Fruit fly (Drosophila melanogaster): ENCODE results near the gene Pgant6.
A peak's percentile ranks its signal among the peaks of the same experiment; 100 is the strongest.

Gene Pgant6

dm6 chr3L:2765013-2765738 is 16.9 kb upstream of the Pgant6 start (continued):
- TF ChIP-seq CG31224 (GFP tag; IDR thresholded peaks at IDR 0.05) = no peak
- TF ChIP-seq CG7357 (GFP tag; IDR thresholded peaks at IDR 0.05) = no peak
- no peak for TF ChIP-seq gsb (GFP tag; IDR thresholded peaks at IDR 0.05)
- peak; percentile 28 for TF ChIP-seq NfI (GFP tag; optimal IDR thresholded peaks at IDR 0.05)
- no peak for TF ChIP-seq CG7987 (GFP tag; optimal IDR thresholded peaks at IDR 0.05)
- TF ChIP-seq lilli (GFP tag; optimal IDR thresholded peaks at IDR 0.05) = no peak
- TF ChIP-seq Hey (tag; optimal IDR thresholded peaks at IDR 0.05) = no peak
- no peak for TF ChIP-seq sima (GFP tag; optimal IDR thresholded peaks at IDR 0.05)
- TF ChIP-seq D (optimal IDR thresholded peaks at IDR 0.05) = no peak
- TF ChIP-seq D (GFP tag; optimal IDR thresholded peaks at IDR 0.05) = no peak
- TF ChIP-seq CG3838 (GFP tag; optimal IDR thresholded peaks at IDR 0.05) = no peak
- TF ChIP-seq dpn (GFP tag; optimal IDR thresholded peaks at IDR 0.05) = no peak
- no peak for TF ChIP-seq Eip74EF (GFP tag; optimal IDR thresholded peaks at IDR 0.05)
- no peak for TF ChIP-seq CG18599 (GFP tag; optimal IDR thresholded peaks at IDR 0.05)
- TF ChIP-seq CG18262 (tag; optimal IDR thresholded peaks at IDR 0.05) = no peak
- no peak for TF ChIP-seq run (tag; optimal IDR thresholded peaks at IDR 0.05)
- no peak for TF ChIP-seq CG11560 (tag; IDR thresholded peaks at IDR 0.05)
- TF ChIP-seq MBD-R2 (GFP tag; IDR thresholded peaks at IDR 0.05) = no peak
- no peak for TF ChIP-seq CG1602 (GFP tag; optimal IDR thresholded peaks at IDR 0.05)
- TF ChIP-seq dm (GFP tag; optimal IDR thresholded peaks at IDR 0.05) = no peak
- peak; percentile 13 for TF ChIP-seq shn (GFP tag; optimal IDR thresholded peaks at IDR 0.05)
- TF ChIP-seq CG32772 (GFP tag; IDR thresholded peaks at IDR 0.05) = peak; percentile 18; the same call in 1 of the 2 replicates
- no peak for TF ChIP-seq Elba2 (GFP tag; optimal IDR thresholded peaks at IDR 0.05)
- peak; percentile 48; the same call in 1 of the 3 replicates for TF ChIP-seq CG11456 (GFP tag; IDR thresholded peaks at IDR 0.05)
- TF ChIP-seq Adf1 (GFP tag; IDR thresholded peaks at IDR 0.05) = no peak
- no peak for TF ChIP-seq Camta (GFP tag; optimal IDR thresholded peaks at IDR 0.05)
- no peak for TF ChIP-seq Dfd (GFP tag; optimal IDR thresholded peaks at IDR 0.05)
- TF ChIP-seq Sox102F (GFP tag; optimal IDR thresholded peaks at IDR 0.05) = peak; percentile 38
- TF ChIP-seq CG16813 (GFP tag; IDR thresholded peaks at IDR 0.05; ENCODE audit: partially characterized antibody) = no peak
- TF ChIP-seq E2f2 (GFP tag; IDR thresholded peaks at IDR 0.05) = no peak
- no peak for TF ChIP-seq ken (GFP tag; IDR thresholded peaks at IDR 0.05)
- no peak for TF ChIP-seq hth (optimal IDR thresholded peaks at IDR 0.05)
- no peak for TF ChIP-seq Spps (tag; optimal IDR thresholded peaks at IDR 0.05)
- peak; percentile 23; the same call in 1 of the 3 replicates for TF ChIP-seq ci (GFP tag; IDR thresholded peaks at IDR 0.05)
- no peak for TF ChIP-seq CG7556 (GFP tag; optimal IDR thresholded peaks at IDR 0.05)
- no peak for TF ChIP-seq CG18011 (GFP tag; optimal IDR thresholded peaks at IDR 0.05)
- TF ChIP-seq CG10274 (GFP tag; optimal IDR thresholded peaks at IDR 0.05) = no peak
- no peak for TF ChIP-seq CG14710 (tag; optimal IDR thresholded peaks at IDR 0.05)
- TF ChIP-seq CG4282 (GFP tag; optimal IDR thresholded peaks at IDR 0.05) = no peak
- no peak for TF ChIP-seq Opbp (GFP tag; IDR thresholded peaks at IDR 0.05; ENCODE audit: partially characterized antibody)
- no peak for TF ChIP-seq Lpt (GFP tag; optimal IDR thresholded peaks at IDR 0.05)
- TF ChIP-seq vfl (GFP tag; optimal IDR thresholded peaks at IDR 0.05) = no peak
- no peak for TF ChIP-seq ERR (GFP tag; optimal IDR thresholded peaks at IDR 0.05)
- TF ChIP-seq croc (GFP tag; conservative IDR thresholded peaks at IDR 0.05) = no peak
- TF ChIP-seq Ptx1 (GFP tag; IDR thresholded peaks at IDR 0.05) = no peak
- peak; percentile 31; the same call in 1 of the 2 replicates for TF ChIP-seq lmd (GFP tag; IDR thresholded peaks at IDR 0.05)
- peak; percentile 22 for TF ChIP-seq az2 (GFP tag; optimal IDR thresholded peaks at IDR 0.05)
- TF ChIP-seq eyg (GFP tag; optimal IDR thresholded peaks at IDR 0.05) = no peak
- TF ChIP-seq bbx (GFP tag; IDR thresholded peaks at IDR 0.05; ENCODE audit: partially characterized antibody) = no peak
- no peak for TF ChIP-seq CG6813 (GFP tag; optimal IDR thresholded peaks at IDR 0.05)
- no peak for TF ChIP-seq Sox100B (GFP tag; optimal IDR thresholded peaks at IDR 0.05)

Data from whole organism, embryonic.